Fruit fly (Drosophila melanogaster) whole organism, embryonic: ENCODE data around the gene CG31922.

Experiments
- Adf1 ChIP-seq: fragments of 200-800 bp; sonication (Bioruptor generic); IDR thresholded peaks from 2 replicates; pipeline ENCODE4 v1.3.6; 2022; ENCODE audit warnings: missing biosample characterization, missing genetic modification characterization
- Bdp1 ChIP-seq: fragments of 200-800 bp; sonication (Bioruptor generic); optimal IDR thresholded peaks from 3 replicates; lab custom pipeline; 2016; ENCODE audit warnings: missing biosample characterization, missing genetic modification characterization
- BtbVII ChIP-seq: fragments of 200-800 bp; sonication (Bioruptor generic); optimal IDR thresholded peaks from 3 replicates; lab custom pipeline; 2017; ENCODE audit warnings: missing biosample characterization, mild to moderate bottlenecking, missing genetic modification characterization
- CG10147 ChIP-seq: fragments of 200-800 bp; sonication (Bioruptor generic); optimal IDR thresholded peaks from 2 replicates; lab custom pipeline; 2019; ENCODE audit warnings: missing biosample characterization, mild to moderate bottlenecking, missing genetic modification characterization, moderate library complexity
- CG10274 ChIP-seq: fragments of 200-800 bp; sonication (Bioruptor generic); optimal IDR thresholded peaks from 3 replicates; lab custom pipeline; 2017; ENCODE audit warnings: missing biosample characterization, mild to moderate bottlenecking, missing genetic modification characterization
- CG1233 ChIP-seq: fragments of 200-800 bp; sonication (Bioruptor generic); optimal IDR thresholded peaks from 4 replicates; lab custom pipeline; 2018; ENCODE audit warnings: missing biosample characterization, mild to moderate bottlenecking, missing genetic modification characterization
- CG13287 ChIP-seq: fragments of 200-800 bp; sonication (Bioruptor generic); IDR thresholded peaks from 2 replicates; pipeline ENCODE4 v1.3.6; 2022; ENCODE audit warnings: missing biosample characterization, missing genetic modification characterization; ENCODE audit not compliant: partially characterized antibody
- CG13296 ChIP-seq: fragments of 200-800 bp; sonication (Bioruptor generic); optimal IDR thresholded peaks from 3 replicates; lab custom pipeline; 2018; ENCODE audit warnings: missing biosample characterization, mild to moderate bottlenecking, missing genetic modification characterization
- CG13775 ChIP-seq: fragments of 200-800 bp; sonication (Bioruptor generic); optimal IDR thresholded peaks from 3 replicates; lab custom pipeline; 2017; ENCODE audit warnings: missing biosample characterization, mild to moderate bottlenecking, missing genetic modification characterization
- CG14860 ChIP-seq: fragments of 200-800 bp; sonication (Bioruptor generic); IDR thresholded peaks from 3 replicates; pipeline ENCODE4 v1.3.6; 2022; ENCODE audit warnings: missing biosample characterization, missing genetic modification characterization; ENCODE audit not compliant: partially characterized antibody
- CG15073 ChIP-seq: fragments of 200-800 bp; sonication (Bioruptor generic); optimal IDR thresholded peaks from 2 replicates; lab custom pipeline; 2016; ENCODE audit warnings: missing biosample characterization, missing genetic modification characterization
- CG16813 ChIP-seq: fragments of 200-800 bp; sonication (Bioruptor generic); IDR thresholded peaks from 3 replicates; pipeline ENCODE4 v1.3.6; 2022; ENCODE audit warnings: missing biosample characterization, missing genetic modification characterization; ENCODE audit not compliant: partially characterized antibody
- CG17186 ChIP-seq: fragments of 200-800 bp; sonication (Bioruptor generic); optimal IDR thresholded peaks from 3 replicates; lab custom pipeline; 2017; ENCODE audit warnings: missing biosample characterization, missing genetic modification reagents, missing genetic modification characterization
- CG1792 ChIP-seq: fragments of 200-800 bp; sonication (Bioruptor generic); optimal IDR thresholded peaks from 2 replicates; lab custom pipeline; 2016; ENCODE audit warnings: missing biosample characterization, missing genetic modification characterization
- CG2875 ChIP-seq: fragments of 200-800 bp; sonication (Bioruptor generic); optimal IDR thresholded peaks from 2 replicates; lab custom pipeline; 2017; ENCODE audit warnings: missing biosample characterization, mild to moderate bottlenecking, missing genetic modification characterization, missing genetic modification reagents
- CG2889 ChIP-seq: fragments of 200-800 bp; sonication (Bioruptor generic); IDR thresholded peaks from 3 replicates; pipeline ENCODE4 v1.3.6; 2022; ENCODE audit warnings: missing biosample characterization, missing genetic modification characterization
- CG3065 ChIP-seq: fragments of 200-800 bp; sonication (Bioruptor generic); optimal IDR thresholded peaks from 2 replicates; lab custom pipeline; 2016; ENCODE audit warnings: missing biosample characterization, missing genetic modification characterization
- CG31365 ChIP-seq: fragments of 200-800 bp; sonication (Bioruptor generic); optimal IDR thresholded peaks from 2 replicates; lab custom pipeline; 2018; ENCODE audit warnings: missing biosample characterization, mild to moderate bottlenecking, missing genetic modification characterization
- CG32767 ChIP-seq: fragments of 200-800 bp; sonication (Bioruptor generic); IDR thresholded peaks from 2 replicates; pipeline ENCODE4 v1.3.6; 2022; ENCODE audit warnings: missing biosample characterization, missing genetic modification characterization
- CG3407 ChIP-seq: fragments of 200-800 bp; sonication (Bioruptor generic); optimal IDR thresholded peaks from 2 replicates; lab custom pipeline; 2018; ENCODE audit warnings: missing biosample characterization, mild to moderate bottlenecking, missing genetic modification characterization
- CG34422 ChIP-seq: fragments of 200-800 bp; sonication (Bioruptor generic); IDR thresholded peaks from 3 replicates; pipeline ENCODE4 v1.3.6; 2022; ENCODE audit warnings: missing biosample characterization, missing genetic modification characterization
- CG3838 ChIP-seq: fragments of 200-800 bp; sonication (Bioruptor generic); optimal IDR thresholded peaks from 3 replicates; lab custom pipeline; 2016; ENCODE audit warnings: missing biosample characterization, missing genetic modification characterization
- CG3995 ChIP-seq: fragments of 200-800 bp; sonication (Bioruptor generic); optimal IDR thresholded peaks from 3 replicates; lab custom pipeline; 2016; ENCODE audit warnings: missing biosample characterization, missing genetic modification characterization
- CG4328 ChIP-seq: fragments of 200-800 bp; sonication (Bioruptor generic); optimal IDR thresholded peaks from 3 replicates; lab custom pipeline; 2017; ENCODE audit warnings: missing biosample characterization, missing genetic modification reagents, missing genetic modification characterization
- CG4730 ChIP-seq: fragments of 200-800 bp; sonication (Bioruptor generic); IDR thresholded peaks from 2 replicates; pipeline ENCODE4 v1.3.6; 2022; ENCODE audit warnings: missing biosample characterization, missing genetic modification characterization
- CG4820 ChIP-seq: fragments of 200-800 bp; sonication (Bioruptor generic); optimal IDR thresholded peaks from 3 replicates; lab custom pipeline; 2016; ENCODE audit warnings: missing biosample characterization, missing genetic modification characterization
- CG7357 ChIP-seq: fragments of 200-800 bp; sonication (Bioruptor generic); IDR thresholded peaks from 3 replicates; pipeline ENCODE4 v1.3.6; 2022; ENCODE audit warnings: missing biosample characterization, missing genetic modification characterization
- CG7786 ChIP-seq: fragments of 200-800 bp; sonication (Bioruptor generic); optimal IDR thresholded peaks from 2 replicates; lab custom pipeline; 2016; ENCODE audit warnings: missing biosample characterization, missing genetic modification characterization
- CoRest ChIP-seq: fragments of 200-800 bp; sonication (Bioruptor generic); optimal IDR thresholded peaks from 3 replicates; lab custom pipeline; 2018; ENCODE audit warnings: missing biosample characterization, mild to moderate bottlenecking, missing genetic modification characterization, moderate library complexity
- Dip2 ChIP-seq: fragments of 200-800 bp; sonication (Bioruptor generic); IDR thresholded peaks from 2 replicates; pipeline ENCODE4 v1.3.6; 2022; ENCODE audit warnings: missing biosample characterization, missing genetic modification characterization
- Drgx ChIP-seq: fragments of 200-800 bp; sonication (Bioruptor generic); IDR thresholded peaks from 2 replicates; pipeline ENCODE4 v1.3.6; 2022; ENCODE audit warnings: missing biosample characterization, missing genetic modification characterization
- NC2α ChIP-seq: fragments of 200-800 bp; sonication (Bioruptor generic); optimal IDR thresholded peaks from 2 replicates; lab custom pipeline; 2016; ENCODE audit warnings: missing biosample characterization, missing genetic modification characterization
- Oaz ChIP-seq: fragments of 200-800 bp; sonication (Bioruptor generic); IDR thresholded peaks from 2 replicates; pipeline ENCODE4 v1.3.6; 2022; ENCODE audit warnings: missing biosample characterization, missing genetic modification characterization
- Ptx1 ChIP-seq: fragments of 200-800 bp; sonication (Bioruptor generic); IDR thresholded peaks from 2 replicates; pipeline ENCODE4 v1.3.6; 2022; ENCODE audit warnings: missing biosample characterization, missing genetic modification characterization
- bsh ChIP-seq, 2 experiments: fragments of 200-800 bp; sonication (Bioruptor generic); optimal IDR thresholded peaks; 2 replicates each; lab custom pipeline; 2017 to 2018; ENCODE audit warnings: mild to moderate bottlenecking in 2 of 2, missing biosample characterization in 2 of 2, missing genetic modification characterization in 2 of 2, moderate library complexity in 1 of 2
- croc ChIP-seq: fragments of 200-800 bp; sonication (Bioruptor generic); conservative IDR thresholded peaks from 3 replicates; pipeline ENCODE4 v1.3.6; 2022; ENCODE audit warnings: missing biosample characterization, missing genetic modification characterization
- ind ChIP-seq: fragments of 200-800 bp; sonication (Bioruptor generic); optimal IDR thresholded peaks from 3 replicates; lab custom pipeline; 2016; ENCODE audit warnings: missing biosample characterization, missing genetic modification characterization
- kah ChIP-seq: fragments of 200-800 bp; sonication (Bioruptor generic); optimal IDR thresholded peaks from 2 replicates; lab custom pipeline; 2018; ENCODE audit warnings: missing biosample characterization, mild to moderate bottlenecking, missing genetic modification characterization
- ken ChIP-seq: fragments of 200-800 bp; sonication (Bioruptor generic); IDR thresholded peaks from 3 replicates; pipeline ENCODE4 v1.3.6; 2022; ENCODE audit warnings: missing biosample characterization, missing genetic modification characterization
- klu ChIP-seq: fragments of 200-800 bp; sonication (Bioruptor generic); IDR thresholded peaks from 2 replicates; pipeline ENCODE4 v1.3.6; 2022; ENCODE audit warnings: missing biosample characterization, missing genetic modification characterization
- lab ChIP-seq: fragments of 200-800 bp; sonication (Bioruptor generic); optimal IDR thresholded peaks from 3 replicates; lab custom pipeline; 2017; ENCODE audit warnings: missing biosample characterization, missing genetic modification characterization, mild to moderate bottlenecking, moderate library complexity, missing genetic modification reagents
- luna ChIP-seq: fragments of 200-800 bp; sonication (Bioruptor generic); optimal IDR thresholded peaks from 2 replicates; lab custom pipeline; 2016; ENCODE audit warnings: missing biosample characterization, missing genetic modification characterization
- nau ChIP-seq: fragments of 200-800 bp; sonication (Bioruptor generic); optimal IDR thresholded peaks from 3 replicates; lab custom pipeline; 2017; ENCODE audit warnings: missing biosample characterization, mild to moderate bottlenecking, missing genetic modification characterization, missing genetic modification reagents
- onecut ChIP-seq: fragments of 200-800 bp; sonication (Bioruptor generic); IDR thresholded peaks from 2 replicates; pipeline ENCODE4 v1.3.6; 2022; ENCODE audit warnings: missing biosample characterization, missing genetic modification characterization
- peb ChIP-seq: fragments of 200-800 bp; sonication (Bioruptor generic); IDR thresholded peaks from 2 replicates; pipeline ENCODE4 v1.3.6; 2022; ENCODE audit warnings: missing biosample characterization, missing genetic modification characterization
- pfk ChIP-seq: fragments of 200-800 bp; sonication (Bioruptor generic); optimal IDR thresholded peaks from 2 replicates; lab custom pipeline; 2018; ENCODE audit warnings: missing biosample characterization, mild to moderate bottlenecking, missing genetic modification characterization, moderate library complexity
- phol ChIP-seq: fragments of 200-800 bp; sonication (Bioruptor generic); optimal IDR thresholded peaks from 3 replicates; lab custom pipeline; 2018; ENCODE audit warnings: missing biosample characterization, mild to moderate bottlenecking, missing genetic modification characterization, moderate library complexity
- schlank ChIP-seq: fragments of 200-800 bp; sonication (Bioruptor generic); optimal IDR thresholded peaks from 2 replicates; lab custom pipeline; 2018; ENCODE audit warnings: missing biosample characterization, mild to moderate bottlenecking, missing genetic modification characterization
- sisA ChIP-seq: fragments of 200-800 bp; sonication (Bioruptor generic); IDR thresholded peaks from 2 replicates; pipeline ENCODE4 v1.3.6; 2022; ENCODE audit warnings: missing biosample characterization, missing genetic modification characterization
- sqz ChIP-seq: fragments of 200-800 bp; sonication (Bioruptor generic); optimal IDR thresholded peaks from 3 replicates; lab custom pipeline; 2018; ENCODE audit warnings: missing biosample characterization, mild to moderate bottlenecking, missing genetic modification characterization
- ttk ChIP-seq: fragments of 200-800 bp; sonication (Bioruptor generic); IDR thresholded peaks from 2 replicates; pipeline ENCODE4 v2.1.2; 2022; ENCODE audit warnings: missing biosample characterization, missing genetic modification characterization
- zen2 ChIP-seq: fragments of 200-800 bp; sonication (Bioruptor generic); IDR thresholded peaks from 3 replicates; pipeline ENCODE4 v1.3.6; 2022; ENCODE audit warnings: missing biosample characterization, missing genetic modification characterization; ENCODE audit not compliant: partially characterized antibody

Gene CG31922

DNA sequence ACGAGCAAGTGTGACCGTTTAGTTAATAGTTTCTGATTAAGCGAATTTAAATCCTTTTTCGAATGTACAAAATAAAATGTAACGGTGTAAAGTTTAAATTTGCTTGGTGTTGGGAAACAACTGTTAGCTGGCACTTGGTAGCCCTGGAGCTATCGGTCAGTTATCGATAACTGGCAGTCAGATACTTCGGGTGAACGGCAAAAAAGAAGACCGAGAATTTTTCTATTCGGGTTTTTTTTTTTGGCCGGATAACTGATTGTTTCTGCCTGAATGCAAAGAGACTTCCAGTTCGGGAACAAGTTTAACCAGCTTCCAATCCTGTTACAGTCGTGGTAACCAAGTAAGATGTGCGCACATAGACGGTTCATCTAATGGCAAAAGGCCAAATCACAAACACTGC lies 7.5 kb downstream of the CG31922 start, which contains the start of gene CG4896 (continued):
- TF ChIP-seq CG10147 (GFP tag; lab: Kevin White, UChicago) (no peak), Adf1 (no peak), CG4730 (GFP tag; lab: Robert Waterston, UW) (no peak), NC2α (no peak), peb (GFP tag; lab: Robert Waterston, UW) (no peak), phol (peak; percentile 17), croc (GFP tag; lab: Robert Waterston, UW) (no peak), CG31365 (tag; lab: Kevin White, UChicago) (no peak), bsh (GFP tag; optimal IDR thresholded peaks at IDR 0.05; lab: Kevin White, UChicago) (peak in 1 of 2 experiments; percentile 51), CG1233 (GFP tag; lab: Kevin White, UChicago) (no peak), sisA (GFP tag; lab: Robert Waterston, UW) (no peak), ken (GFP tag; lab: Robert Waterston, UW) (no peak), onecut (GFP tag; lab: Robert Waterston, UW) (no peak; the same call in 1 of the 2 replicates), CG4328 (no peak), CG34422 (GFP tag; lab: Robert Waterston, UW) (no peak), CG10274 (GFP tag; lab: Kevin White, UChicago) (no peak), nau (no peak), Dip2 (no peak), CG13296 (no peak), CG1792 (no peak), ttk (GFP tag; lab: Robert Waterston, UW) (no peak), CG4820 (no peak), CG13775 (GFP tag; lab: Kevin White, UChicago) (no peak), zen2 (GFP tag; lab: Robert Waterston, UW) (peak; percentile 29; the same call in 1 of the 3 replicates), Drgx (GFP tag; lab: Robert Waterston, UW) (no peak), CG32767 (GFP tag; lab: Robert Waterston, UW) (no peak), luna (GFP tag; lab: Kevin White, UChicago) (peak; percentile 6), pfk (no peak), CG7357 (GFP tag; lab: Robert Waterston, UW) (no peak), sqz (GFP tag; lab: Kevin White, UChicago) (no peak), CG17186 (GFP tag; lab: Kevin White, UChicago) (no peak), kah (GFP tag; lab: Kevin White, UChicago) (no peak), CoRest (tag; lab: Kevin White, UChicago) (peak; percentile 29), CG2875 (GFP tag; lab: Kevin White, UChicago) (no peak), Bdp1 (GFP tag; lab: Kevin White, UChicago) (no peak), schlank (tag; lab: Kevin White, UChicago) (no peak), klu (GFP tag; lab: Robert Waterston, UW) (no peak), ind (GFP tag; lab: Kevin White, UChicago) (no peak), CG3407 (GFP tag; lab: Kevin White, UChicago) (no peak), CG2889 (no peak), lab (GFP tag; lab: Kevin White, UChicago) (no peak), Oaz (GFP tag; lab: Robert Waterston, UW) (no peak), CG14860 (GFP tag; lab: Robert Waterston, UW) (peak; percentile 57; the same call in 2 of the 3 replicates), CG16813 (GFP tag; lab: Robert Waterston, UW) (peak; percentile 55; the same call in 2 of the 3 replicates), CG7786 (GFP tag; lab: Kevin White, UChicago) (peak; percentile 4), CG13287 (GFP tag; lab: Robert Waterston, UW) (peak; percentile 76), Ptx1 (GFP tag; lab: Robert Waterston, UW) (no peak), CG3838 (GFP tag; lab: Kevin White, UChicago) (no peak), CG3995 (GFP tag; lab: Kevin White, UChicago) (no peak), CG3065 (GFP tag; lab: Kevin White, UChicago) (no peak), BtbVII (GFP tag; lab: Kevin White, UChicago) (no peak), CG15073 (GFP tag; lab: Kevin White, UChicago) (no peak)
